Fruit fly (Drosophila melanogaster): ENCODE data around the gene He.

He gene

DNA sequence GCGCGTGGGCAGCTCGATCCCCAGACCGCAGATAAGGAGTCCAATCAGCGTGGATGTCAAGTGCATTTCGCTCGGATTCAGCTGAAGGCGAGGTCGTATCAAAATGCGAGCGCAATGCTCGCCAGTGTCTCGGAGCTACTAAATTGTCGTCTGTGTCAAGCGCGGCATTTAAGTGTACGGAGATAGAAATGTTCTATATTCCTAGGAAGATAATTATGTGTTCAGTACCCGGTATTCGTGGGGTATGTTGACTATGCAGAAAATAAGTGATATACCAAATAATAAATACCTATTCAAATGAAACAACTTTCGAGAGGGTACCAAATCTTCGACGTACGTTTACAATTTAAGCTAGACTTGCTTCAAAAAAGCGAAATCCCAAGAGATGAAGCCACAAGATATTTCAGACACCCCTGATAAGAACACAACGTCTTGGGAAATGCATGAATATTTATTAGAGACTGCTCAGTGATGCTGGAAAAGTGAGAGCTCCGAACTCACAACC is 4.8 kb downstream of the He start, which contains the start of gene NimB3:
Gene NimB3 (minus strand): TSS at position 140 of the 505 bp plus-strand sequence.
- TF ChIP-seq CG33017 (tag; optimal IDR thresholded peaks at IDR 0.05) (no peak), CG11617 (GFP tag; optimal IDR thresholded peaks at IDR 0.05) (no peak), Hr96 (GFP tag; optimal IDR thresholded peaks at IDR 0.05) (no peak), CG14711 (tag; optimal IDR thresholded peaks at IDR 0.05) (no peak), Mnt (GFP tag; optimal IDR thresholded peaks at IDR 0.05) (no peak), CG1620 (GFP tag; optimal IDR thresholded peaks at IDR 0.05) (no peak), tj (GFP tag; optimal IDR thresholded peaks at IDR 0.05) (no peak), Clk (GFP tag; optimal IDR thresholded peaks at IDR 0.05) (no peak), CG5204 (GFP tag; optimal IDR thresholded peaks at IDR 0.05) (no peak), CG12768 (GFP tag; optimal IDR thresholded peaks at IDR 0.05) (no peak), kay (GFP tag; ENCODE audit: borderline replicate concordance) (no peak), CG7045 (GFP tag; optimal IDR thresholded peaks at IDR 0.05) (no peak), Crg-1 (GFP tag; optimal IDR thresholded peaks at IDR 0.05) (no peak), ovo (GFP tag; optimal IDR thresholded peaks at IDR 0.05) (no peak), CG7101 (tag; optimal IDR thresholded peaks at IDR 0.05) (no peak), bab1 (GFP tag; optimal IDR thresholded peaks at IDR 0.05) (no peak), pad (GFP tag; optimal IDR thresholded peaks at IDR 0.05) (no peak), toe (GFP tag; optimal IDR thresholded peaks at IDR 0.05) (no peak), cic (GFP tag; optimal IDR thresholded peaks at IDR 0.05) (no peak)

DNA sequence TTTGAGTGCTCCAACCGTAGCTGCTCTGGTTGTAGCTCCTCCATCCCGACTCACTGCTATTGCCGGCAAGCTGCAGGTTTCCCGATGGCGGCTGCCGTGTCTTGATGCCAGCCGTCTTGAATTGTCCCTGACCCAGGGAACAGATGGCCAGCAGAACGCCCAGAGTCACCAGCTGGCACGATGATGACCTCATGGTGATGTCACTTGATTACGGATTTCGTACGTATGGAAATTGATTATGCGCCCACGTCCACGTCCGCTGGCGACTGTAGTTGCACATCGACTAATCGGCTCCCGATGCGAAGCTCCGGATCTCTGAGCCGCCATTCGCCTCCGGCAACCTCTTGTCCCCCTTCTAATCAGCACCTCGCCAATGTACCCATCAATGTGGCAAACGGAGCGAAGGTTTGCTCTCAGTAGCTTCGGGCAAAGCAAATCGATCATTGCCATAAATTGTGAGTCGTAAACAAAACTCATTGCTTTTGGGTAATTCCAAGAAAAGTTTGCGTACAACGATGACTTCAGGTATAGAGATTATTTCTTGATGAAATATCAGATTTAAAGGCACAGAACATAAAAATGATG is 5.9 kb downstream of the He start, which contains the start of gene NimB2:
Gene NimB2 (minus strand): TSS at position 287 of the 585 bp plus-strand sequence.
- TF ChIP-seq tj (GFP tag; optimal IDR thresholded peaks at IDR 0.05), result no peak
- no peak for TF ChIP-seq pad (GFP tag; optimal IDR thresholded peaks at IDR 0.05)
- no peak for TF ChIP-seq CG11617 (GFP tag; optimal IDR thresholded peaks at IDR 0.05)

DNA sequence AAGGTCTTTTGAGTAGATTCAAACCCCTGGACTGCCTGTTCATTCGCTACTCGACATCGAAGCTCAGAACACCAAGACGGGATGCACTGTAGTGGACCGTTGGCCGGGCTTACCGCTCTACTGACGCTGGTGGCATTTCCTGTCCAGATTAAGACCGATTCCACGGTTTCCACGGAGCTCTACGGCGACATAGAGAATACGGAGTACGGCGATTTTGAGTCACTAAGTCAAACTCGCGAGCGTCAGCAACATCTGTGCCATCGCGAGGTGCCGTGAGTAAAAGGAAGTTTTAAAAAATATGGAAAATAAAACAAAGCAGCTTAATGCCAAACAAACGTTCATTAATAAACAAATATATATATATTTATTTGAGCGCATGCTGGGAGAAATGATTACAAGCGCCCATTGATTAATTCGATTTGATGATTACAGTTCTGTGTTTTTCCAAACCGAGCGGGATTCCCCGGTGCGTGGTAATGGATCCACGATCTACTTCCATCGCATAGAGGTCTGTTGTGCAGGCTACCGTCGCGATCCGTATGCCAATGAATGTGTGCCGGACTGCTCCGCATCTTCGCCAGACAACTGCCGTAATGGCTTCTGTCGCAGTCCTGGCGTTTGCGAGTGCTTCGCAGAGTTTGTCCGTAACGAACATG is 9.2 kb downstream of the He start, which contains the start of gene NimB1:
Gene NimB1 (plus strand): TSS at position 41 of the 656 bp plus-strand sequence.
- TF ChIP-seq cic (GFP tag; optimal IDR thresholded peaks at IDR 0.05) (peak; percentile 41), CG1620 (GFP tag; optimal IDR thresholded peaks at IDR 0.05) (no peak)

DNA sequence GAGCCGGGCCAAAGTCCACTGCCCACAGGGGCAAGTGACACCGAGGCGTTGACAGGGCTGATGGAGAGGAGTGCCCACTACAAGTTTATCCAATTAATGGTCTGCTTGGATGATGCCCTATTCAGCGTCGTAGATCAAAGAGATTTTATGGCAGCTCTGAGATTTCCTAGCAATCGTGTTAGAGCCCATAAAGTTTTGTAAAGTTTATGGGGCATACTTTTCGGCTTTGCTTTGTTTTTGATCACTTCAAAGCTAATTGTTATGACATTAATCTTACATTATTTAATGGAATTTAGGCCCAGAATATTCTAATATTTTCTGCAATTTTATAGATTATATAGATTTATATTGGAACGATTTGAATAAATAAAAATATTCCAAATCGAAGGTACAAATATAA is 12.3 kb downstream of the He start:
- TF ChIP-seq bab1 (GFP tag; optimal IDR thresholded peaks at IDR 0.05), result no peak
- no peak for TF ChIP-seq CG12768 (GFP tag; optimal IDR thresholded peaks at IDR 0.05)

DNA sequence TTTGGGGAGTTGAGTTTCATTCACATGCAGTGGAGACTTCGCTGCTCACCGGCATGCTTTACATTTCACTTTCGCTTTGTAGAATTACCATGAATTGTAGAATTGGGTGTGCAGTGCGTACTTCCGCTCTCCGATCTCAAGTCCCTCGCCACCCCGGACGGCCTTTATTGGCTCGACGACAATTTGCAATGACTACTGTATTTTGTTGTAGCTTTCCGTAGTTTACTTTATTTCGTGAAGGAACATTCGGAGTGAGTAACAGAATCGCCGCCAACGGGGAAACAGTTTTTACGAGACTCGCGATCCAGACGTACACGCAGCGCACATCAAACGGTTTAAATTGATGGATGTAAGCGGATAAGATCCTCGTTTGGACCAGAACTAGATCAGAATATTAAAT is 15.5 kb downstream of the He start, which contains the start of gene NimA:
Gene NimA (plus strand): TSS at position 301 of the 400 bp plus-strand sequence.
- no peak for TF ChIP-seq CG7101 (tag; optimal IDR thresholded peaks at IDR 0.05)
- no peak for TF ChIP-seq CG5204 (GFP tag; optimal IDR thresholded peaks at IDR 0.05)
- TF ChIP-seq CG14711 (tag; optimal IDR thresholded peaks at IDR 0.05), result no peak
- TF ChIP-seq pad (GFP tag; optimal IDR thresholded peaks at IDR 0.05), result no peak
- TF ChIP-seq tj (GFP tag; optimal IDR thresholded peaks at IDR 0.05), result no peak
- TF ChIP-seq cnc (optimal IDR thresholded peaks at IDR 0.05), result no peak
- TF ChIP-seq CG12768 (GFP tag; optimal IDR thresholded peaks at IDR 0.05), result no peak
- no peak for TF ChIP-seq CG1620 (GFP tag; optimal IDR thresholded peaks at IDR 0.05)
- TF ChIP-seq CG11617 (GFP tag; optimal IDR thresholded peaks at IDR 0.05), result no peak
- TF ChIP-seq Hr96 (GFP tag; optimal IDR thresholded peaks at IDR 0.05), result no peak
- TF ChIP-seq Clk (GFP tag; optimal IDR thresholded peaks at IDR 0.05), result no peak
- TF ChIP-seq Mnt (GFP tag; optimal IDR thresholded peaks at IDR 0.05), result no peak
- no peak for TF ChIP-seq kay (GFP tag; ENCODE audit: borderline replicate concordance)
- TF ChIP-seq CG33017 (tag; optimal IDR thresholded peaks at IDR 0.05), result no peak
- TF ChIP-seq bab1 (GFP tag; optimal IDR thresholded peaks at IDR 0.05), result no peak
- no peak for TF ChIP-seq cic (GFP tag; optimal IDR thresholded peaks at IDR 0.05)
- no peak for TF ChIP-seq CG7045 (GFP tag; optimal IDR thresholded peaks at IDR 0.05)
- no peak for TF ChIP-seq Crg-1 (GFP tag; optimal IDR thresholded peaks at IDR 0.05)
- TF ChIP-seq toe (GFP tag; optimal IDR thresholded peaks at IDR 0.05), result no peak

DNA sequence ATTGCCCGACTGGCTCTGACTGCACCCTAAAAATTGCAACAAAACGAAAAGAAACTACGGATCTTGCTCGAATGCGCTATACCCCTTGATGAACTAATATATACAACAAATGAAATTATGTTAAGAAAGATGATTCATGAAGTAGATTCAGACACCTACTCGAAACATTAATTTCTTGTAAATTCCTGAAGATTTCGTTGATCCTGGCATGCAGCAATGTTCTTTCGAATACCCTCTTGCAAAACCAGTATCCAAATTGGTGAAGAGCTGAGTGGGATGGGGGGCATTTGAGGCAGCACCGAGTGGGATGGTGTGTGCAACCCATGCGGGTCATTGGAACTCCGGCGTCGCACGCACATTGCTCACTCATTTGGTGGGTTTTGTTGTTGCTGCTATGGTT is 17.0 kb downstream of the He start:
- no peak for TF ChIP-seq CG7101 (tag; optimal IDR thresholded peaks at IDR 0.05)
- TF ChIP-seq tj (GFP tag; optimal IDR thresholded peaks at IDR 0.05), result no peak
- no peak for TF ChIP-seq CG7045 (GFP tag; optimal IDR thresholded peaks at IDR 0.05)
- no peak for TF ChIP-seq cnc (optimal IDR thresholded peaks at IDR 0.05)
- TF ChIP-seq Hr96 (GFP tag; optimal IDR thresholded peaks at IDR 0.05), result no peak
- no peak for TF ChIP-seq cic (GFP tag; optimal IDR thresholded peaks at IDR 0.05)
- no peak for TF ChIP-seq Mnt (GFP tag; optimal IDR thresholded peaks at IDR 0.05)
- no peak for TF ChIP-seq CG14711 (tag; optimal IDR thresholded peaks at IDR 0.05)
- TF ChIP-seq CG5204 (GFP tag; optimal IDR thresholded peaks at IDR 0.05), result no peak
- TF ChIP-seq CG33017 (tag; optimal IDR thresholded peaks at IDR 0.05), result no peak

DNA sequence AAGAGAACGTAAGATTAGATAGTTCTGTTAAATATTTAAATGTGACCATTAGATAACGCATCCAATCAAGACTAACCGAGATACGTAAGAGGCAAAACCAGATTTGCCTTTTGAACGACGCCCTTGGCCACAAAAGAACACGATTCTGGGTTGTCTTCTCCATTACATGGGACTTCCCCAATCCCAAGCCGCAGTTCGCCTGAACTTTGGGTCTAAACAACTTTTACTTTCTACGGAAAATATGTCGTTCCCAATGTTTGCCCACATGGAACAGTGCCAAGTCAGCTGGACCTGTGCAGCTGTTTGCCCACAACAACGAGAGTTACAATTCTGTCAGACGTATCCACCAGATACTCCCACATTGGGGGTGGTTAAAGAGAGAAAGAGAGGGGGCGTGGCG is 23.0 kb downstream of the He start:
- TF ChIP-seq cic (GFP tag; optimal IDR thresholded peaks at IDR 0.05) (no peak), Clk (GFP tag; optimal IDR thresholded peaks at IDR 0.05) (no peak), Mnt (GFP tag; optimal IDR thresholded peaks at IDR 0.05) (no peak), CG5204 (GFP tag; optimal IDR thresholded peaks at IDR 0.05) (no peak), CG7045 (GFP tag; optimal IDR thresholded peaks at IDR 0.05) (no peak), CG33017 (tag; optimal IDR thresholded peaks at IDR 0.05) (no peak), CG11617 (GFP tag; optimal IDR thresholded peaks at IDR 0.05) (no peak), pad (GFP tag; optimal IDR thresholded peaks at IDR 0.05) (no peak), CG14711 (tag; optimal IDR thresholded peaks at IDR 0.05) (no peak), ovo (GFP tag; optimal IDR thresholded peaks at IDR 0.05) (no peak), toe (GFP tag; optimal IDR thresholded peaks at IDR 0.05) (no peak), Hr96 (GFP tag; optimal IDR thresholded peaks at IDR 0.05) (no peak), tj (GFP tag; optimal IDR thresholded peaks at IDR 0.05) (no peak)
